Worm (Caenorhabditis elegans): ENCODE results near the gene mrps-12.

Gene mrps-12

ce11 chrV:20793761-20794160 is 44.1 kb upstream of the mrps-12 start:
- no peak for TF ChIP-seq F33H1.4 (GFP tag; IDR thresholded peaks at IDR 0.05)
- no peak for TF ChIP-seq hmg-20 (GFP tag; IDR thresholded peaks at IDR 0.05)
- no peak for TF ChIP-seq mes-4 (tag; optimal IDR thresholded peaks at IDR 0.05)
- no peak for TF ChIP-seq F57A8.1 (GFP tag; optimal IDR thresholded peaks at IDR 0.05)
- peak; percentile 22; the same call in 1 of the 2 replicates for TF ChIP-seq K11D2.4 (GFP tag; IDR thresholded peaks at IDR 0.05)
- no peak for TF ChIP-seq cebp-1 (GFP tag; IDR thresholded peaks at IDR 0.05)
- peak; percentile 50 for TF ChIP-seq cebp-1 (tag; optimal IDR thresholded peaks at IDR 0.05)
- no peak for TF ChIP-seq efl-1 (GFP tag; optimal IDR thresholded peaks at IDR 0.05)
- no peak for TF ChIP-seq fkh-3 (tag; optimal IDR thresholded peaks at IDR 0.05)
- TF ChIP-seq aptf-3 (GFP tag; IDR thresholded peaks at IDR 0.05): 0 out of 2 replicates have a peak, but pooled peaks have one; percentile 67
- peak; percentile 80 for TF ChIP-seq nhr-80 (tag; optimal IDR thresholded peaks at IDR 0.05)
- TF ChIP-seq ceh-91 (GFP tag; IDR thresholded peaks at IDR 0.05): no peak
- TF ChIP-seq snpc-1.1 (tag; optimal IDR thresholded peaks at IDR 0.05; ENCODE audit: insufficient read depth): no peak
- no peak for TF ChIP-seq ceh-27 (GFP tag; optimal IDR thresholded peaks at IDR 0.05)
- TF ChIP-seq F49E8.2 (tag; optimal IDR thresholded peaks at IDR 0.05; ENCODE audit: insufficient read depth): no peak
- TF ChIP-seq madf-3 (GFP tag; IDR thresholded peaks at IDR 0.05): no peak
- no peak for TF ChIP-seq cebp-2 (GFP tag; IDR thresholded peaks at IDR 0.05)
- no peak for TF ChIP-seq ccch-3 (GFP tag; optimal IDR thresholded peaks at IDR 0.05)
- peak; percentile 24; the same call in 1 of the 2 replicates for TF ChIP-seq mcd-1 (GFP tag; IDR thresholded peaks at IDR 0.05)
- TF ChIP-seq nfyb-1 (GFP tag; IDR thresholded peaks at IDR 0.05): no peak
- peak; percentile 41; the same call in 1 of the 2 replicates for TF ChIP-seq egrh-3 (GFP tag; IDR thresholded peaks at IDR 0.05)
- TF ChIP-seq lin-35 (GFP tag; optimal IDR thresholded peaks at IDR 0.05): no peak
- peak; percentile 97 for TF ChIP-seq zfh-2 (GFP tag; conservative IDR thresholded peaks at IDR 0.05)
- no peak for TF ChIP-seq ceh-100 (GFP tag; IDR thresholded peaks at IDR 0.05)
- no peak for TF ChIP-seq F52B5.7 (tag; optimal IDR thresholded peaks at IDR 0.05)
- no peak for TF ChIP-seq hlh-12 (tag; optimal IDR thresholded peaks at IDR 0.05)
- no peak for TF ChIP-seq ztf-6 (GFP tag; IDR thresholded peaks at IDR 0.05)
- TF ChIP-seq attf-5 (GFP tag; optimal IDR thresholded peaks at IDR 0.05): peak; percentile 41
- TF ChIP-seq ZK185.1 (tag; optimal IDR thresholded peaks at IDR 0.05; ENCODE audit: poor library complexity, severe bottlenecking): no peak
- peak; percentile 56 for TF ChIP-seq dox-1 (GFP tag; IDR thresholded peaks at IDR 0.05)
- no peak for TF ChIP-seq hrde-1 (tag; optimal IDR thresholded peaks at IDR 0.05; ENCODE audit: borderline replicate concordance)
- no peak for TF ChIP-seq lin-54 (GFP tag; optimal IDR thresholded peaks at IDR 0.05)
- no peak for TF ChIP-seq bed-1 (GFP tag; IDR thresholded peaks at IDR 0.05)
- peak; percentile 11 for TF ChIP-seq madf-10 (tag; optimal IDR thresholded peaks at IDR 0.05)
- TF ChIP-seq pbrm-1 (GFP tag; IDR thresholded peaks at IDR 0.05): no peak
- TF ChIP-seq egl-44 (GFP tag; IDR thresholded peaks at IDR 0.05): no peak
- peak; percentile 74 for TF ChIP-seq K12H6.12 (tag; optimal IDR thresholded peaks at IDR 0.05)
- no peak for TF ChIP-seq snpc-4 (GFP tag; optimal IDR thresholded peaks at IDR 0.05)
- peak in 1 of 4 experiments; percentile 11 for TF ChIP-seq snpc-4 (tag; optimal IDR thresholded peaks at IDR 0.05)
- no peak for TF ChIP-seq F55B11.4 (tag; optimal IDR thresholded peaks at IDR 0.05; ENCODE audit: borderline replicate concordance, insufficient read depth)

DNA sequence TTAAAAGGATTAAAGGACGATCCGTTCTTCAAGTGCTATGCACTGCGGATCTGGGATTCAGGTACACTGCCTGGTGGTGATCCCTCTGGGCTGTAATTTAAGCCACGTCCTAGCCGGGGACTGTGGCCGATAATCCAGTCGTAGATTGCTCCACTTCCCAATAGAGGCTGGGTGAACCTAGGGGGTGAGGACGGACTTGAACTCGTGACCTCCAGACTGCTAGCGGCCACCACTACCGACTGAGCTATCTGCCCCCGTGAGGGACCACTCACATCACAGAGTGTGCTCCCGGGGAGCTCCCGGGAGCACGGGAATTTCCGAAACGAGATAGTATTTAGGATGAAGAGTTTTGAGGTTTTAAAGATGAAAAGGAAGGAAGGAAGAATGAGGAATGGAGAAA is 42.5 kb upstream of the mrps-12 start:
- TF ChIP-seq zfh-2 (GFP tag; conservative IDR thresholded peaks at IDR 0.05) (0 out of 2 replicates have a peak, but pooled peaks have one; percentile 13), dox-1 (GFP tag; IDR thresholded peaks at IDR 0.05) (0 out of 2 replicates have a peak, but pooled peaks have one; percentile 15)
